Worm (Caenorhabditis elegans): ENCODE data around the gene vps-36.

vps-36 gene

ce11 chrV:10970930-10971329, 10.5 kb upstream of the vps-36 start:
- TF ChIP-seq snpc-4 (tag; optimal IDR thresholded peaks at IDR 0.05) (no peak), zip-8 (tag; optimal IDR thresholded peaks at IDR 0.05) (no peak), ces-1 (GFP tag; optimal IDR thresholded peaks at IDR 0.05) (no peak), M03D4.4 (tag; optimal IDR thresholded peaks at IDR 0.05) (no peak), cnd-1 (tag; optimal IDR thresholded peaks at IDR 0.05) (no peak), nhr-2 (tag; optimal IDR thresholded peaks at IDR 0.05) (no peak), ham-2 (GFP tag; optimal IDR thresholded peaks at IDR 0.05) (no peak), nhr-76 (tag; optimal IDR thresholded peaks at IDR 0.05) (no peak), unc-120 (tag; optimal IDR thresholded peaks at IDR 0.05; ENCODE audit: poor library complexity, severe bottlenecking) (no peak), mab-5 (tag; optimal IDR thresholded peaks at IDR 0.05) (no peak), nhr-12 (tag; optimal IDR thresholded peaks at IDR 0.05) (no peak), lin-32 (GFP tag; optimal IDR thresholded peaks at IDR 0.05) (no peak), unc-62 (GFP tag; optimal IDR thresholded peaks at IDR 0.05) (no peak), ztf-11 (tag; optimal IDR thresholded peaks at IDR 0.05) (no peak), sem-2 (GFP tag; optimal IDR thresholded peaks at IDR 0.05) (no peak), nhr-237 (tag; optimal IDR thresholded peaks at IDR 0.05) (no peak), sptf-1 (tag; optimal IDR thresholded peaks at IDR 0.05) (no peak), hlh-1 (tag; optimal IDR thresholded peaks at IDR 0.05) (no peak), lsy-2 (tag; optimal IDR thresholded peaks at IDR 0.05) (no peak)

- no peak for TF ChIP-seq mab-5 (tag; optimal IDR thresholded peaks at IDR 0.05)
- no peak for TF ChIP-seq M03D4.4 (tag; optimal IDR thresholded peaks at IDR 0.05)
- TF ChIP-seq nhr-12 (tag; optimal IDR thresholded peaks at IDR 0.05), result no peak
- TF ChIP-seq elt-1 (tag; optimal IDR thresholded peaks at IDR 0.05; ENCODE audit: borderline replicate concordance, insufficient read depth), result no peak
Observed at ce11 chrV:10970070-10970469, 9.6 kb upstream of the vps-36 start, which contains the start of gene F17C11.22. Gene F17C11.22, minus strand, starts transcription at chrV:10970170.

- TF ChIP-seq lsy-2 (tag; optimal IDR thresholded peaks at IDR 0.05) (no peak), snpc-4 (tag; optimal IDR thresholded peaks at IDR 0.05) (no peak), lin-13 (tag; optimal IDR thresholded peaks at IDR 0.05) (no peak), lin-32 (GFP tag; optimal IDR thresholded peaks at IDR 0.05) (no peak), drap-1 (GFP tag; optimal IDR thresholded peaks at IDR 0.05) (no peak), unc-39 (tag; optimal IDR thresholded peaks at IDR 0.05) (no peak), nhr-2 (tag; optimal IDR thresholded peaks at IDR 0.05) (no peak), sptf-1 (tag; optimal IDR thresholded peaks at IDR 0.05) (no peak), zip-8 (tag; optimal IDR thresholded peaks at IDR 0.05) (no peak), unc-120 (tag; optimal IDR thresholded peaks at IDR 0.05; ENCODE audit: poor library complexity, severe bottlenecking) (no peak), ham-2 (GFP tag; optimal IDR thresholded peaks at IDR 0.05) (no peak), M03D4.4 (tag; optimal IDR thresholded peaks at IDR 0.05) (no peak)
Observed at ce11 chrV:10967594-10968273, 7.3 kb upstream of the vps-36 start.

ce11 chrV:10966874-10967273, 6.4 kb upstream of the vps-36 start:
- TF ChIP-seq lin-32 (GFP tag; optimal IDR thresholded peaks at IDR 0.05), result no peak

- TF ChIP-seq zip-8 (tag; optimal IDR thresholded peaks at IDR 0.05) (no peak), lsy-2 (tag; optimal IDR thresholded peaks at IDR 0.05) (no peak), blmp-1 (tag; optimal IDR thresholded peaks at IDR 0.05) (no peak), mep-1 (tag; optimal IDR thresholded peaks at IDR 0.05) (peak; percentile 98), tbx-8 (GFP tag; optimal IDR thresholded peaks at IDR 0.05) (no peak), nhr-12 (tag; optimal IDR thresholded peaks at IDR 0.05) (no peak), ceh-83 (GFP tag; optimal IDR thresholded peaks at IDR 0.05) (no peak), lin-13 (tag; optimal IDR thresholded peaks at IDR 0.05) (peak; percentile 96), sem-2 (GFP tag; optimal IDR thresholded peaks at IDR 0.05) (no peak), cnd-1 (tag; optimal IDR thresholded peaks at IDR 0.05) (peak; percentile 47), ces-1 (GFP tag; optimal IDR thresholded peaks at IDR 0.05) (no peak), ztf-11 (tag; optimal IDR thresholded peaks at IDR 0.05) (no peak), lin-32 (GFP tag; optimal IDR thresholded peaks at IDR 0.05) (no peak), unc-39 (tag; optimal IDR thresholded peaks at IDR 0.05) (no peak), ceh-43 (GFP tag; optimal IDR thresholded peaks at IDR 0.05) (no peak), mls-2 (tag; optimal IDR thresholded peaks at IDR 0.05) (no peak), flh-1 (GFP tag; optimal IDR thresholded peaks at IDR 0.05) (no peak), M03D4.4 (tag; optimal IDR thresholded peaks at IDR 0.05) (peak; percentile 53), sptf-1 (tag; optimal IDR thresholded peaks at IDR 0.05) (no peak), nhr-2 (tag; optimal IDR thresholded peaks at IDR 0.05) (no peak), nhr-28 (tag; optimal IDR thresholded peaks at IDR 0.05) (no peak), elt-1 (tag; optimal IDR thresholded peaks at IDR 0.05; ENCODE audit: borderline replicate concordance, insufficient read depth) (no peak), drap-1 (GFP tag; optimal IDR thresholded peaks at IDR 0.05) (peak; percentile 39), mab-5 (tag; optimal IDR thresholded peaks at IDR 0.05) (no peak), nhr-237 (tag; optimal IDR thresholded peaks at IDR 0.05) (peak; percentile 94), elt-3 (tag; optimal IDR thresholded peaks at IDR 0.05) (peak; percentile 62), pha-4 (tag; optimal IDR thresholded peaks at IDR 0.05) (peak; percentile 97), ceh-39 (tag; optimal IDR thresholded peaks at IDR 0.05) (no peak), nhr-76 (tag; optimal IDR thresholded peaks at IDR 0.05) (no peak), ham-2 (GFP tag; optimal IDR thresholded peaks at IDR 0.05) (peak; percentile 20), hlh-1 (tag; optimal IDR thresholded peaks at IDR 0.05) (peak; percentile 81), bed-3 (GFP tag; optimal IDR thresholded peaks at IDR 0.05) (no peak), snpc-4 (tag; optimal IDR thresholded peaks at IDR 0.05) (no peak), unc-120 (tag; optimal IDR thresholded peaks at IDR 0.05; ENCODE audit: poor library complexity, severe bottlenecking) (peak; percentile 23), unc-62 (GFP tag; optimal IDR thresholded peaks at IDR 0.05) (no peak)
Observed at ce11 chrV:10965501-10965900, 5.0 kb upstream of the vps-36 start, which contains the start of the genes ctf-4 and eef-1G. Gene ctf-4, minus strand, starts transcription at chrV:10965539. Gene eef-1G, plus strand, starts transcription at chrV:10965719.
